Fruit fly (Drosophila melanogaster): ENCODE data around the gene Sirt1.

The Sirt1 gene

dm6 chr2L:13179095-13179494 lies 13.7 kb downstream of the Sirt1 start, which contains the start of gene Alg7 (continued):
- TF ChIP-seq CG15479 (GFP tag; optimal IDR thresholded peaks at IDR 0.05) (peak; percentile 78), CG4707 (GFP tag; optimal IDR thresholded peaks at IDR 0.05) (no peak), eyg (GFP tag; optimal IDR thresholded peaks at IDR 0.05) (no peak), CG11696 (GFP tag; IDR thresholded peaks at IDR 0.05) (no peak), gfzf (GFP tag; optimal IDR thresholded peaks at IDR 0.05) (peak; percentile 43), Dll (GFP tag; IDR thresholded peaks at IDR 0.05; ENCODE audit: partially characterized antibody) (peak; percentile 32; the same call in 1 of the 4 replicates), Hand (GFP tag; optimal IDR thresholded peaks at IDR 0.05) (no peak), CG3065 (GFP tag; optimal IDR thresholded peaks at IDR 0.05) (no peak), Ets97D (GFP tag; optimal IDR thresholded peaks at IDR 0.05) (no peak), dimm (GFP tag; IDR thresholded peaks at IDR 0.05) (no peak), TFAM (GFP tag; optimal IDR thresholded peaks at IDR 0.05) (no peak), D19A (tag; optimal IDR thresholded peaks at IDR 0.05) (no peak), CG7357 (GFP tag; IDR thresholded peaks at IDR 0.05) (no peak), tx (GFP tag; optimal IDR thresholded peaks at IDR 0.05) (no peak), fd64A (GFP tag; optimal IDR thresholded peaks at IDR 0.05) (no peak), CG34422 (GFP tag; IDR thresholded peaks at IDR 0.05) (peak; percentile 55; the same call in 1 of the 3 replicates), MBD-R2 (GFP tag; IDR thresholded peaks at IDR 0.05) (peak; percentile 82), CG10267 (tag; optimal IDR thresholded peaks at IDR 0.05) (peak; percentile 50), unc-4 (GFP tag; IDR thresholded peaks at IDR 0.05; ENCODE audit: partially characterized antibody) (0 out of 2 replicates have a peak, but pooled peaks have one; percentile 15), HLH54F (GFP tag; optimal IDR thresholded peaks at IDR 0.05) (no peak), Spps (tag; optimal IDR thresholded peaks at IDR 0.05) (no peak), grn (GFP tag; optimal IDR thresholded peaks at IDR 0.05) (no peak), CG13123 (GFP tag; optimal IDR thresholded peaks at IDR 0.05) (no peak), Doc2 (GFP tag; IDR thresholded peaks at IDR 0.05) (no peak), CG7987 (GFP tag; optimal IDR thresholded peaks at IDR 0.05) (no peak), Aef1 (GFP tag; IDR thresholded peaks at IDR 0.05) (no peak), CG17359 (tag; optimal IDR thresholded peaks at IDR 0.05) (no peak), CG14050 (GFP tag; IDR thresholded peaks at IDR 0.05) (no peak), dm (GFP tag; optimal IDR thresholded peaks at IDR 0.05) (no peak), CG11504 (tag; optimal IDR thresholded peaks at IDR 0.05) (no peak), CG2129 (GFP tag; IDR thresholded peaks at IDR 0.05; ENCODE audit: partially characterized antibody) (0 out of 2 replicates have a peak, but pooled peaks have one; percentile 16), CG1024 (GFP tag; IDR thresholded peaks at IDR 0.05) (no peak), CG6791 (GFP tag; IDR thresholded peaks at IDR 0.05; ENCODE audit: partially characterized antibody) (no peak), bigmax (GFP tag; optimal IDR thresholded peaks at IDR 0.05) (no peak), sim (GFP tag; IDR thresholded peaks at IDR 0.05) (no peak), Ravus (GFP tag; IDR thresholded peaks at IDR 0.05) (no peak), NK7.1 (GFP tag; optimal IDR thresholded peaks at IDR 0.05) (no peak), CG8359 (GFP tag; optimal IDR thresholded peaks at IDR 0.05; ENCODE audit: borderline replicate concordance) (no peak), pnt (GFP tag; optimal IDR thresholded peaks at IDR 0.05) (no peak), cas (GFP tag; IDR thresholded peaks at IDR 0.05) (no peak), ac (GFP tag; optimal IDR thresholded peaks at IDR 0.05) (no peak), CG8290 (GFP tag; optimal IDR thresholded peaks at IDR 0.05) (no peak), CG8290 (tag; optimal IDR thresholded peaks at IDR 0.05) (no peak), CG10565 (GFP tag; optimal IDR thresholded peaks at IDR 0.05) (no peak), CG15269 (tag; optimal IDR thresholded peaks at IDR 0.05) (no peak), crp (GFP tag; optimal IDR thresholded peaks at IDR 0.05) (peak; percentile 79 to 97), CG14667 (GFP tag; IDR thresholded peaks at IDR 0.05) (no peak), chinmo (GFP tag; IDR thresholded peaks at IDR 0.05; ENCODE audit: partially characterized antibody) (no peak), trem (tag; optimal IDR thresholded peaks at IDR 0.05) (peak; percentile 21), CG5245 (GFP tag; optimal IDR thresholded peaks at IDR 0.05) (no peak), CG10321 (GFP tag; IDR thresholded peaks at IDR 0.05) (no peak), Camta (GFP tag; optimal IDR thresholded peaks at IDR 0.05) (no peak)

Data from whole organism, embryonic.